Worm (Caenorhabditis elegans): ENCODE measurements around the gene C13E3.1.

The C13E3.1 gene

ce11 chrX:8932387-8932786, 39.5 kb downstream of the C13E3.1 start:
- peak; percentile 27 for TF ChIP-seq ztf-22 (GFP tag; optimal IDR thresholded peaks at IDR 0.05)
- no peak for TF ChIP-seq nhr-90 (tag; optimal IDR thresholded peaks at IDR 0.05)
- TF ChIP-seq nhr-80 (tag; optimal IDR thresholded peaks at IDR 0.05): peak; percentile 79
- TF ChIP-seq zim-3 (tag; optimal IDR thresholded peaks at IDR 0.05): no peak
- no peak for TF ChIP-seq ekl-4 (GFP tag; IDR thresholded peaks at IDR 0.05)
- peak in 1 of 2 experiments; percentile 11 for TF ChIP-seq let-607 (tag; optimal IDR thresholded peaks at IDR 0.05)
- peak; percentile 27 for TF ChIP-seq tbp1 (GFP tag; optimal IDR thresholded peaks at IDR 0.05)
- TF ChIP-seq pbrm-1 (GFP tag; IDR thresholded peaks at IDR 0.05): no peak

- TF ChIP-seq Y53F4B.3 (GFP tag; IDR thresholded peaks at IDR 0.05) (no peak), lin-26 (GFP tag; IDR thresholded peaks at IDR 0.05) (no peak), Y95B8A.8 (GFP tag; IDR thresholded peaks at IDR 0.05) (no peak), madf-3 (GFP tag; IDR thresholded peaks at IDR 0.05) (no peak)
These were observed 40.6 kb downstream of the C13E3.1 start for ce11 chrX:8933508-8933907.

ce11 chrX:8934246-8934645, 41.3 kb downstream of the C13E3.1 start:
- TF ChIP-seq unc-130 (GFP tag; optimal IDR thresholded peaks at IDR 0.05): no peak
- peak; percentile 57 for TF ChIP-seq nhr-80 (tag; optimal IDR thresholded peaks at IDR 0.05)

ce11 chrX:8934988-8935387, 42.1 kb downstream of the C13E3.1 start:
- TF ChIP-seq F49E8.2 (tag; optimal IDR thresholded peaks at IDR 0.05; ENCODE audit: insufficient read depth) (no peak), sdz-38 (tag; optimal IDR thresholded peaks at IDR 0.05) (no peak), ztf-25 (GFP tag; IDR thresholded peaks at IDR 0.05) (no peak), rpc-1 (optimal IDR thresholded peaks at IDR 0.05) (no peak), rpc-1 (tag; optimal IDR thresholded peaks at IDR 0.05) (no peak), ZK185.1 (tag; optimal IDR thresholded peaks at IDR 0.05; ENCODE audit: poor library complexity, severe bottlenecking) (no peak), aptf-2 (GFP tag; conservative IDR thresholded peaks at IDR 0.05) (no peak), zim-3 (tag; optimal IDR thresholded peaks at IDR 0.05) (no peak), die-1 (tag; optimal IDR thresholded peaks at IDR 0.05) (no peak), mxl-1 (tag; optimal IDR thresholded peaks at IDR 0.05) (no peak), madf-6 (GFP tag; IDR thresholded peaks at IDR 0.05) (no peak), egrh-3 (GFP tag; IDR thresholded peaks at IDR 0.05) (no peak), nhr-120 (GFP tag; IDR thresholded peaks at IDR 0.05) (no peak), ztf-3 (GFP tag; optimal IDR thresholded peaks at IDR 0.05) (no peak), hlh-12 (tag; optimal IDR thresholded peaks at IDR 0.05) (no peak), bed-2 (GFP tag; IDR thresholded peaks at IDR 0.05) (no peak), F10E7.11 (tag; optimal IDR thresholded peaks at IDR 0.05) (no peak), sea-2 (GFP tag; IDR thresholded peaks at IDR 0.05) (no peak), F23B12.7 (tag; optimal IDR thresholded peaks at IDR 0.05; ENCODE audit: insufficient read depth) (no peak)

ce11 chrX:8939389-8939788, 46.5 kb downstream of the C13E3.1 start:
- TF ChIP-seq D2030.7 (GFP tag; IDR thresholded peaks at IDR 0.05): peak; percentile 64; the same call in 1 of the 2 replicates
- TF ChIP-seq pbrm-1 (GFP tag; IDR thresholded peaks at IDR 0.05): peak; percentile 57; the same call in 1 of the 2 replicates
- no peak for TF ChIP-seq nfya-2 (GFP tag; IDR thresholded peaks at IDR 0.05)
- no peak for TF ChIP-seq nfya-1 (tag; optimal IDR thresholded peaks at IDR 0.05; ENCODE audit: borderline replicate concordance, insufficient read depth)
- TF ChIP-seq fkh-3 (tag; optimal IDR thresholded peaks at IDR 0.05): peak; percentile 45
- no peak for TF ChIP-seq F33H1.4 (GFP tag; IDR thresholded peaks at IDR 0.05)
- no peak for TF ChIP-seq nhr-179 (tag; optimal IDR thresholded peaks at IDR 0.05)
- no peak for TF ChIP-seq ama-1 (optimal IDR thresholded peaks at IDR 0.05)
- no peak for TF ChIP-seq ama-1 (GFP tag; optimal IDR thresholded peaks at IDR 0.05)
- TF ChIP-seq zim-3 (tag; optimal IDR thresholded peaks at IDR 0.05): no peak
- no peak for TF ChIP-seq F39B2.1 (GFP tag; IDR thresholded peaks at IDR 0.05)
- no peak for TF ChIP-seq mcd-1 (GFP tag; IDR thresholded peaks at IDR 0.05)
- peak; percentile 59 for TF ChIP-seq nhr-90 (tag; optimal IDR thresholded peaks at IDR 0.05)
- TF ChIP-seq madf-3 (GFP tag; IDR thresholded peaks at IDR 0.05): no peak
- peak; percentile 46; the same call in 1 of the 2 replicates for TF ChIP-seq dox-1 (GFP tag; IDR thresholded peaks at IDR 0.05)
- TF ChIP-seq lin-35 (GFP tag; optimal IDR thresholded peaks at IDR 0.05): peak in 1 of 3 experiments; percentile 11
- TF ChIP-seq xnd-1 (tag; optimal IDR thresholded peaks at IDR 0.05): no peak
- TF ChIP-seq Y53F4B.3 (GFP tag; IDR thresholded peaks at IDR 0.05): no peak
- TF ChIP-seq ZK185.1 (tag; optimal IDR thresholded peaks at IDR 0.05; ENCODE audit: poor library complexity, severe bottlenecking): peak; percentile 17

Data from whole organism, young adult.